Worm (Caenorhabditis elegans): ENCODE data around the gene acer-1.

ce11 chrII:6926054-6926453 lies 35.9 kb upstream of the acer-1 start:
- TF ChIP-seq flt-1 (GFP tag; IDR thresholded peaks at IDR 0.05) (0 out of 2 replicates have a peak, but pooled peaks have one; percentile 51), ref-1 (GFP tag; conservative IDR thresholded peaks at IDR 0.05) (no peak), klf-2 (GFP tag; conservative IDR thresholded peaks at IDR 0.05) (no peak), ztf-29 (GFP tag; IDR thresholded peaks at IDR 0.05) (no peak), cog-1 (tag; optimal IDR thresholded peaks at IDR 0.05) (peak; percentile 29), ztf-23 (GFP tag; IDR thresholded peaks at IDR 0.05) (no peak), tab-1 (GFP tag; IDR thresholded peaks at IDR 0.05) (no peak)

Data from whole organism, midembryonic.